Fruit fly (Drosophila melanogaster) whole organism, embryonic: ENCODE measurements around the gene E2f2.
A peak's percentile ranks its signal among the peaks of the same experiment; 100 is the strongest.

Source experiments
- ATbp ChIP-seq: fragments of 200-800 bp; sonication (Bioruptor generic); optimal IDR thresholded peaks from 2 replicates; lab custom pipeline; 2017; ENCODE audit warnings: missing biosample characterization, mild to moderate bottlenecking, missing genetic modification characterization, missing genetic modification reagents
- Ada2b ChIP-seq: fragments of 200-800 bp; sonication (Bioruptor generic); IDR thresholded peaks from 2 replicates; pipeline ENCODE4 v1.3.6; 2022; ENCODE audit warnings: missing biosample characterization, missing genetic modification characterization
- Bdp1 ChIP-seq: fragments of 200-800 bp; sonication (Bioruptor generic); optimal IDR thresholded peaks from 3 replicates; lab custom pipeline; 2016; ENCODE audit warnings: missing biosample characterization, missing genetic modification characterization
- CG12236 ChIP-seq: fragments of 200-800 bp; sonication (Bioruptor generic); optimal IDR thresholded peaks from 2 replicates; lab custom pipeline; 2016; ENCODE audit warnings: missing biosample characterization, missing genetic modification characterization
- CG1233 ChIP-seq: fragments of 200-800 bp; sonication (Bioruptor generic); optimal IDR thresholded peaks from 4 replicates; lab custom pipeline; 2018; ENCODE audit warnings: missing biosample characterization, mild to moderate bottlenecking, missing genetic modification characterization
- CG12942 ChIP-seq: fragments of 200-800 bp; sonication (Bioruptor generic); optimal IDR thresholded peaks from 3 replicates; lab custom pipeline; 2016; ENCODE audit warnings: missing biosample characterization, missing genetic modification characterization
- CG13624 ChIP-seq: fragments of 200-800 bp; sonication (Bioruptor generic); optimal IDR thresholded peaks from 2 replicates; lab custom pipeline; 2016; ENCODE audit warnings: missing biosample characterization, missing genetic modification characterization
- CG14014 ChIP-seq: fragments of 200-800 bp; sonication (Bioruptor generic); IDR thresholded peaks from 2 replicates; pipeline ENCODE4 v1.3.6; 2022; ENCODE audit warnings: missing biosample characterization, missing genetic modification characterization
- CG14050 ChIP-seq: fragments of 200-800 bp; sonication (Bioruptor generic); IDR thresholded peaks from 3 replicates; pipeline ENCODE4 v1.3.6; 2022; ENCODE audit warnings: missing biosample characterization, missing genetic modification characterization
- CG14965 ChIP-seq: fragments of 200-800 bp; sonication (Bioruptor generic); optimal IDR thresholded peaks from 2 replicates; lab custom pipeline; 2016; ENCODE audit warnings: missing biosample characterization, missing genetic modification characterization, borderline replicate concordance
- CG15479 ChIP-seq: fragments of 200-800 bp; sonication (Bioruptor generic); optimal IDR thresholded peaks from 3 replicates; lab custom pipeline; 2019; ENCODE audit warnings: missing biosample characterization, mild to moderate bottlenecking, missing genetic modification characterization, moderate library complexity
- CG17829 ChIP-seq: fragments of 200-800 bp; optimal IDR thresholded peaks from 2 replicates; lab custom pipeline; 2019; ENCODE audit warnings: missing biosample characterization, mild to moderate bottlenecking, missing genetic modification characterization, moderate library complexity
- CG17912 ChIP-seq: fragments of 200-800 bp; sonication (Bioruptor generic); optimal IDR thresholded peaks from 2 replicates; lab custom pipeline; 2018; ENCODE audit warnings: missing biosample characterization, mild to moderate bottlenecking, missing genetic modification characterization
- CG1792 ChIP-seq: fragments of 200-800 bp; sonication (Bioruptor generic); optimal IDR thresholded peaks from 2 replicates; lab custom pipeline; 2016; ENCODE audit warnings: missing biosample characterization, missing genetic modification characterization
- CG18599 ChIP-seq: fragments of 200-800 bp; sonication (Bioruptor generic); optimal IDR thresholded peaks from 3 replicates; lab custom pipeline; 2017; ENCODE audit warnings: missing biosample characterization, missing genetic modification characterization, mild to moderate bottlenecking, moderate library complexity, missing genetic modification reagents
- CG2889 ChIP-seq: fragments of 200-800 bp; sonication (Bioruptor generic); IDR thresholded peaks from 3 replicates; pipeline ENCODE4 v1.3.6; 2022; ENCODE audit warnings: missing biosample characterization, missing genetic modification characterization
- CG30020 ChIP-seq: fragments of 200-800 bp; optimal IDR thresholded peaks from 2 replicates; lab custom pipeline; 2019; ENCODE audit warnings: missing biosample characterization, mild to moderate bottlenecking, missing genetic modification characterization, moderate library complexity
- CG31388 ChIP-seq: fragments of 200-800 bp; sonication (Bioruptor generic); optimal IDR thresholded peaks from 2 replicates; lab custom pipeline; 2016; ENCODE audit warnings: missing biosample characterization, missing genetic modification characterization
- CG4360 ChIP-seq: fragments of 200-800 bp; sonication (Bioruptor generic); IDR thresholded peaks from 2 replicates; pipeline ENCODE4 v1.3.6; 2022; ENCODE audit warnings: missing biosample characterization, missing genetic modification characterization
- CG5245 ChIP-seq: fragments of 200-800 bp; sonication (Bioruptor generic); optimal IDR thresholded peaks from 3 replicates; lab custom pipeline; 2016; ENCODE audit warnings: missing biosample characterization, missing genetic modification characterization
- CG6654 ChIP-seq: fragments of 200-800 bp; sonication (Bioruptor generic); optimal IDR thresholded peaks from 2 replicates; lab custom pipeline; 2017; ENCODE audit warnings: missing biosample characterization, mild to moderate bottlenecking, missing genetic modification characterization
- CG7357 ChIP-seq: fragments of 200-800 bp; sonication (Bioruptor generic); IDR thresholded peaks from 3 replicates; pipeline ENCODE4 v1.3.6; 2022; ENCODE audit warnings: missing biosample characterization, missing genetic modification characterization
- CG7963 ChIP-seq: fragments of 200-800 bp; sonication (Bioruptor generic); IDR thresholded peaks from 3 replicates; pipeline ENCODE4 v1.3.6; 2022; ENCODE audit warnings: missing biosample characterization, missing genetic modification characterization; ENCODE audit not compliant: partially characterized antibody
- Dip2 ChIP-seq: fragments of 200-800 bp; sonication (Bioruptor generic); IDR thresholded peaks from 2 replicates; pipeline ENCODE4 v1.3.6; 2022; ENCODE audit warnings: missing biosample characterization, missing genetic modification characterization
- HLH3B ChIP-seq: fragments of 200-800 bp; sonication (Bioruptor generic); IDR thresholded peaks from 2 replicates; pipeline ENCODE4 v1.3.6; 2022; ENCODE audit warnings: missing biosample characterization, missing genetic modification characterization
- Mad ChIP-seq: fragments of 200-800 bp; sonication (Bioruptor generic); optimal IDR thresholded peaks from 2 replicates; lab custom pipeline; 2016; ENCODE audit warnings: missing biosample characterization, missing genetic modification characterization
- Nf-YC ChIP-seq: fragments of 200-800 bp; optimal IDR thresholded peaks from 3 replicates; lab custom pipeline; 2019; ENCODE audit warnings: missing biosample characterization, mild to moderate bottlenecking, missing genetic modification characterization, moderate library complexity
- NfI ChIP-seq: fragments of 200-800 bp; sonication (Bioruptor generic); optimal IDR thresholded peaks from 3 replicates; lab custom pipeline; 2018; ENCODE audit warnings: missing biosample characterization, mild to moderate bottlenecking, missing genetic modification characterization, moderate library complexity
- Oli ChIP-seq: fragments of 200-800 bp; sonication (Bioruptor generic); optimal IDR thresholded peaks from 2 replicates; lab custom pipeline; 2018; ENCODE audit warnings: missing biosample characterization, mild to moderate bottlenecking, missing genetic modification characterization, moderate library complexity
- Sox102F ChIP-seq: fragments of 200-800 bp; sonication (Bioruptor generic); optimal IDR thresholded peaks from 2 replicates; lab custom pipeline; 2018; ENCODE audit warnings: missing biosample characterization, mild to moderate bottlenecking, missing genetic modification characterization, moderate library complexity
- YL-1 ChIP-seq: fragments of 200-800 bp; sonication (Bioruptor generic); optimal IDR thresholded peaks from 3 replicates; lab custom pipeline; 2017; ENCODE audit warnings: missing biosample characterization, mild to moderate bottlenecking, missing genetic modification characterization
- ara ChIP-seq: fragments of 200-800 bp; sonication (Bioruptor generic); IDR thresholded peaks from 2 replicates; pipeline ENCODE4 v1.3.6; 2022; ENCODE audit warnings: missing biosample characterization, missing genetic modification characterization
- az2 ChIP-seq: fragments of 200-800 bp; sonication (Bioruptor generic); optimal IDR thresholded peaks from 3 replicates; lab custom pipeline; 2016; ENCODE audit warnings: missing biosample characterization, missing genetic modification characterization
- bab2 ChIP-seq: fragments of 200-800 bp; sonication (Bioruptor generic); optimal IDR thresholded peaks from 2 replicates; lab custom pipeline; 2016; ENCODE audit warnings: missing biosample characterization, missing genetic modification characterization
- dan ChIP-seq: fragments of 200-800 bp; sonication (Bioruptor generic); IDR thresholded peaks from 2 replicates; pipeline ENCODE4 v1.3.6; 2022; ENCODE audit warnings: missing biosample characterization, missing genetic modification characterization
- dysf ChIP-seq: fragments of 200-800 bp; sonication (Bioruptor generic); IDR thresholded peaks from 3 replicates; pipeline ENCODE4 v1.3.6; 2022; ENCODE audit warnings: missing biosample characterization, missing genetic modification characterization
- exex ChIP-seq: fragments of 200-800 bp; sonication (Bioruptor generic); optimal IDR thresholded peaks from 4 replicates; lab custom pipeline; 2018; ENCODE audit warnings: missing biosample characterization, mild to moderate bottlenecking, missing genetic modification characterization, moderate library complexity
- gcm ChIP-seq: fragments of 200-800 bp; sonication (Bioruptor generic); optimal IDR thresholded peaks from 2 replicates; lab custom pipeline; 2019; ENCODE audit warnings: missing biosample characterization, mild to moderate bottlenecking, missing genetic modification characterization, moderate library complexity
- grau ChIP-seq: fragments of 200-800 bp; optimal IDR thresholded peaks from 3 replicates; lab custom pipeline; 2019; ENCODE audit warnings: missing biosample characterization, mild to moderate bottlenecking, missing genetic modification characterization, moderate library complexity
- hb ChIP-seq: fragments of 200-800 bp; sonication (Bioruptor generic); IDR thresholded peaks from 3 replicates; pipeline ENCODE4 v1.3.6; 2022; ENCODE audit warnings: missing biosample characterization, missing genetic modification characterization; ENCODE audit not compliant: partially characterized antibody
- jing ChIP-seq: fragments of 200-800 bp; sonication (Bioruptor generic); optimal IDR thresholded peaks from 2 replicates; lab custom pipeline; 2018; ENCODE audit warnings: missing biosample characterization, mild to moderate bottlenecking, missing genetic modification characterization
- nmo ChIP-seq: fragments of 200-800 bp; sonication (Bioruptor generic); optimal IDR thresholded peaks from 2 replicates; lab custom pipeline; 2018; ENCODE audit warnings: missing biosample characterization, mild to moderate bottlenecking, missing genetic modification characterization, moderate library complexity
- odd ChIP-seq: fragments of 200-800 bp; sonication (Bioruptor generic); optimal IDR thresholded peaks from 2 replicates; lab custom pipeline; 2017; ENCODE audit warnings: missing biosample characterization, mild to moderate bottlenecking, missing genetic modification characterization
- pita ChIP-seq: fragments of 200-800 bp; sonication (Bioruptor generic); optimal IDR thresholded peaks from 2 replicates; lab custom pipeline; 2017; ENCODE audit warnings: missing biosample characterization, mild to moderate bottlenecking, missing genetic modification characterization
- run ChIP-seq: fragments of 200-800 bp; sonication (Bioruptor generic); optimal IDR thresholded peaks from 3 replicates; lab custom pipeline; 2018; ENCODE audit warnings: missing biosample characterization, mild to moderate bottlenecking, missing genetic modification characterization
- slbo ChIP-seq: fragments of 200-800 bp; sonication (Bioruptor generic); IDR thresholded peaks from 2 replicates; pipeline ENCODE4 v1.3.6; 2022; ENCODE audit warnings: missing biosample characterization, missing genetic modification characterization
- sna ChIP-seq: fragments of 200-800 bp; sonication (Bioruptor generic); IDR thresholded peaks from 2 replicates; pipeline ENCODE4 v1.3.6; 2022; ENCODE audit warnings: missing biosample characterization, missing genetic modification characterization; ENCODE audit not compliant: partially characterized antibody
- so ChIP-seq: fragments of 200-800 bp; sonication (Bioruptor generic); IDR thresholded peaks from 3 replicates; pipeline ENCODE4 v1.3.6; 2022; ENCODE audit warnings: missing biosample characterization, missing genetic modification characterization
- sug ChIP-seq: fragments of 200-800 bp; optimal IDR thresholded peaks from 2 replicates; lab custom pipeline; 2019; ENCODE audit warnings: missing biosample characterization, mild to moderate bottlenecking, missing genetic modification characterization, moderate library complexity
- zen ChIP-seq: fragments of 200-800 bp; sonication (Bioruptor generic); optimal IDR thresholded peaks from 3 replicates; lab custom pipeline; 2018; ENCODE audit warnings: missing biosample characterization, mild to moderate bottlenecking, missing genetic modification characterization, moderate library complexity

E2f2 gene

dm6 chr2L:21163311-21163842 is 6.8 kb upstream of the E2f2 start, which contains the start of gene Noc2 (continued):
- peak; percentile 14; the same call in 1 of the 3 replicates for TF ChIP-seq CG7963 (GFP tag; lab: Robert Waterston, UW)
- peak; percentile 58 for TF ChIP-seq CG14014
- no peak for TF ChIP-seq Dip2
- TF ChIP-seq CG31388 (GFP tag; lab: Kevin White, UChicago), result peak; percentile 8
- no peak for TF ChIP-seq jing (GFP tag; lab: Kevin White, UChicago)
- TF ChIP-seq YL-1 (GFP tag; lab: Kevin White, UChicago), result peak; percentile 46
- TF ChIP-seq dan, result no peak
- 0 out of 2 replicates have a peak, but pooled peaks have one; percentile 19 for TF ChIP-seq HLH3B (GFP tag; lab: Robert Waterston, UW)
- peak; percentile 54 for TF ChIP-seq az2 (GFP tag; lab: Kevin White, UChicago)
- TF ChIP-seq Nf-YC (tag; lab: Kevin White, UChicago), result peak; percentile 55
- TF ChIP-seq CG7357 (GFP tag; lab: Robert Waterston, UW), result no peak
- peak; percentile 61 for TF ChIP-seq nmo (GFP tag; lab: Kevin White, UChicago)
- no peak for TF ChIP-seq pita
- TF ChIP-seq sug (tag; lab: Kevin White, UChicago), result peak; percentile 40
- TF ChIP-seq CG1233 (GFP tag; lab: Kevin White, UChicago), result no peak
- TF ChIP-seq hb (GFP tag; lab: Robert Waterston, UW), result no peak
- peak; percentile 39 for TF ChIP-seq Sox102F (GFP tag; lab: Kevin White, UChicago)
- TF ChIP-seq CG17829 (tag; lab: Kevin White, UChicago), result peak; percentile 44
- peak; percentile 47 for TF ChIP-seq NfI (GFP tag; lab: Kevin White, UChicago)
- TF ChIP-seq Mad (GFP tag; lab: Kevin White, UChicago), result peak; percentile 13
- no peak for TF ChIP-seq CG14050 (GFP tag; lab: Robert Waterston, UW)
- TF ChIP-seq CG1792, result no peak
- TF ChIP-seq CG12236 (GFP tag; lab: Kevin White, UChicago), result no peak
- TF ChIP-seq CG30020 (tag; lab: Kevin White, UChicago), result peak; percentile 45
- peak; percentile 6 for TF ChIP-seq zen (tag; lab: Kevin White, UChicago)
- no peak for TF ChIP-seq odd (GFP tag; lab: Kevin White, UChicago)
- no peak for TF ChIP-seq ATbp (GFP tag; lab: Kevin White, UChicago)
- TF ChIP-seq CG17912 (GFP tag; lab: Kevin White, UChicago), result no peak
- no peak for TF ChIP-seq bab2 (GFP tag; lab: Kevin White, UChicago)
- no peak for TF ChIP-seq sna (GFP tag; lab: Robert Waterston, UW)
- no peak for TF ChIP-seq gcm (GFP tag; lab: Kevin White, UChicago)
- TF ChIP-seq CG12942 (GFP tag; lab: Kevin White, UChicago), result peak; percentile 38
- TF ChIP-seq CG14965, result no peak
- TF ChIP-seq Oli (tag; lab: Kevin White, UChicago), result peak; percentile 14
- peak; percentile 51; the same call in 1 of the 2 replicates for TF ChIP-seq Ada2b
- no peak for TF ChIP-seq CG2889
- TF ChIP-seq CG15479 (GFP tag; lab: Kevin White, UChicago), result no peak
- TF ChIP-seq slbo (GFP tag; lab: Robert Waterston, UW), result peak; percentile 79
- no peak for TF ChIP-seq CG13624 (GFP tag; lab: Kevin White, UChicago)
- peak; percentile 26 for TF ChIP-seq CG5245 (GFP tag; lab: Kevin White, UChicago)
- peak; percentile 20 for TF ChIP-seq CG6654 (GFP tag; lab: Kevin White, UChicago)
- no peak for TF ChIP-seq CG4360
- TF ChIP-seq exex (tag; lab: Kevin White, UChicago), result no peak
- peak; percentile 58 for TF ChIP-seq dysf
- TF ChIP-seq ara, result no peak
- peak; percentile 56 for TF ChIP-seq grau (tag; lab: Kevin White, UChicago)
- TF ChIP-seq run, result no peak
- peak; percentile 25 for TF ChIP-seq Bdp1 (GFP tag; lab: Kevin White, UChicago)
- TF ChIP-seq so (GFP tag; lab: Robert Waterston, UW), result no peak
- peak; percentile 54 for TF ChIP-seq CG18599
